Worm (Caenorhabditis elegans) whole organism, L3 larva: ENCODE measurements around the gene B0454.6.

ENCODE experiments used
- fos-1 ChIP-seq: fragments of 150-350 bp; optimal IDR thresholded peaks from 2 replicates; lab custom pipeline; 2014; ENCODE audit warnings: missing biosample characterization, missing genetic modification characterization
- skn-1 ChIP-seq: fragments of 150-350 bp; optimal IDR thresholded peaks from 2 replicates; lab custom pipeline; 2014; ENCODE audit warnings: missing biosample characterization, missing genetic modification characterization
- snpc-4 ChIP-seq: fragments of 150-350 bp; optimal IDR thresholded peaks from 2 replicates; lab custom pipeline; 2014; ENCODE audit warnings: missing biosample characterization, missing genetic modification characterization
- zag-1 ChIP-seq: fragments of 150-350 bp; optimal IDR thresholded peaks from 2 replicates; lab custom pipeline; 2014; ENCODE audit warnings: missing biosample characterization, missing genetic modification characterization

- TF ChIP-seq skn-1 (tag; lab: Kevin White, UChicago) = no peak
- TF ChIP-seq zag-1 (tag; lab: Kevin White, UChicago) = no peak
- TF ChIP-seq fos-1 = no peak
- TF ChIP-seq snpc-4 (tag; lab: Kevin White, UChicago) = no peak
These were observed 45.9 kb downstream of the B0454.6 start, which contains the start of gene copb-1 for ce11 chrII:3078496-3078895.
